Fruit fly (Drosophila melanogaster): ENCODE measurements around the gene CG9173.

Gene CG9173

DNA sequence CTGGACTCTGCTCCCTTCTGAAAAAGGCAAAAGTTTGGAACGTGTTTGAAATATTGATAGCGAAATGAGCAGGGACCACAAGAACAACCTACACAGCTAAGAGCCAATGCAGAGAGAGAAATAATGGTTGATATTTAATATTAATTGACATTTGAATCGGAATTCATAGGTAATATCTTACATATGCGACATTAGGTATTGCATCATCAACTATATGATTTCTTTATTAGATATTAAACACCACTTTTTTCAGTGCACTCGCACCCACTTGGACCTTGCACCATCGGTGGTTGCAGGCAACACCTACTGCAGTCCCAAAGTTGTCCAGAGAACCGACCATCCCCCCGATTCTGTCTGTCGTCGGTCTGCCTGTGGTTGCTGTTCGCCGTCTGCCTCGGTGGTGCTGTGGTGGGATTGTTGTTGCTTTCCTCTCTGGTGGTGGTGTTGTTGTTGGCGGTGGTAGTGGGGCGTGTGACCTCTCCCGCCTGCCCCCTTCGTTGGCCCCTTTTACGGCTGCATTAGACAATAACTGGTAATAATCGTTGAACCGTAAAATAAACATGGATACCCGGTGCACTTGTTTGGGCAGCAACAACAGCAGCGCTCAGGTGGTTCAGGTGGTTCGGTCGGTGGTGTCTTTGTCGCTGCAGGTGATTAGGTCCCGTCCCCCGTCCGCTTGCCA lies 44.3 kb downstream of the CG9173 start:
- TF ChIP-seq Sin3A (optimal IDR thresholded peaks at IDR 0.05) (no peak), insv (optimal IDR thresholded peaks at IDR 0.05) (no peak), h (optimal IDR thresholded peaks at IDR 0.05) (no peak), ttk (optimal IDR thresholded peaks at IDR 0.05) (no peak), psq (optimal IDR thresholded peaks at IDR 0.05) (no peak), Myc (optimal IDR thresholded peaks at IDR 0.05) (no peak)

DNA sequence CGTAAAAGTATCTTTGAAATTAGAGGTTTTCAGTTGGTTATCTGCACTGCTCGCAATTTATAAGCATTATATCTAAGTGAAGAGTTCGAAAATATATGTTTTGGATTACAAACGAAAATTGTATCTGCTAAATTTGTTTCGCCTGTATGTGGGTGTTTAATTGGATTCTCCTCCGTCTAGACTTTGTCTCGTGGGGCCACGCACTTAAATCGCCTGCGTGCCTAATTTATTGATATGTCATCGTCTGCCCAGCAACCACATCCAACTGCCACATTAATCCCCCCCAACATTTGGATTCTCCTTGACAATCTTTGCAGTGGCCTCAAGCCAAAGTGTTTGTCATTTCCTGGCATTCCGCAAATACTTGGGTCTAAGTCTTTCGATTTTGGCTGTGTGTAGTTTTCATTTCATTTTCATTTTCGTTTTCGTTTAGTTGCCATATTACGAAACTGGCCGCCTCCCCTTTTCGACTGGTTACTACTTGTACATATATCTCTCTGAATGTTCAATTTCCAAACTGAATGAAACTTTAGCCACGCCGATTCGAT lies 45.1 kb downstream of the CG9173 start:
- no peak for TF ChIP-seq h (optimal IDR thresholded peaks at IDR 0.05)
- TF ChIP-seq insv (optimal IDR thresholded peaks at IDR 0.05): no peak
- no peak for TF ChIP-seq Myc (optimal IDR thresholded peaks at IDR 0.05)
- TF ChIP-seq psq (optimal IDR thresholded peaks at IDR 0.05): no peak
- TF ChIP-seq Sin3A (optimal IDR thresholded peaks at IDR 0.05): no peak
- no peak for TF ChIP-seq ttk (optimal IDR thresholded peaks at IDR 0.05)

DNA sequence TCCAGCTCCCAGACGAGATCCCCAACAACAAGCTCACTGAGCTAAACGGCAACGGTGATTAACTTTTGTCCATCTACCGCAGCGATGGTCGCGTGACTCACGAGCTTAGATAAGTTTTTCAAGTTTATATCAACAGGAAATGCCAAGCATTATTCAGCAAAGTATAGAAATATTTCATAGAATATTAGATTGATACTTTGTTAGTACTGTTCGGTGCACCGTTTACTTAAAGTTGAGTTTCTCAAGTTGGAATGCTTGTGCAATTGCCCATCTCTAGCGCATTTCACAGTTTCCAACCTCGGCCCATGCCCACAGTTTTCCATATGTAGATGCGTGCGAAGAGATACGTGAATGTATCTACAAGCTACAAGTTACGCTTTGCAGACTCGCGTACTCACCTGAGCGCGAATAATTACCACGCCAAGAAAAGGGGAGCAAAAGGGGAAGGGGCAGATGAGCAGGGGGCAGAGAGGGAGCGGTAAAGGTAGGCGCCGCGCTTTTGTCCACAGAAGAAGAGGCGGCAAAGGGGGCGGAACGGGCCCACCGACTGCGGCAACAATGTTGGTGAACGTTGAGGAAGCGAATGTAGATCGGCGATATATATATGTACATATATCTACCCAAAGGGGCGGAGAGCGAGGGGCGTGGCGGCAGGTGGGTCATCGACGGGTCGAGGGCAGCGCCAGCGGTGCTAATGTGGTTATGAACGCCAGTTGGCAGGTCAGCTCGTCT lies 47.1 kb downstream of the CG9173 start:
- no peak for TF ChIP-seq Myc (optimal IDR thresholded peaks at IDR 0.05)
- TF ChIP-seq ttk (optimal IDR thresholded peaks at IDR 0.05): no peak
- no peak for TF ChIP-seq psq (optimal IDR thresholded peaks at IDR 0.05)
- no peak for TF ChIP-seq Sin3A (optimal IDR thresholded peaks at IDR 0.05)
- TF ChIP-seq h (optimal IDR thresholded peaks at IDR 0.05): no peak
- no peak for TF ChIP-seq insv (optimal IDR thresholded peaks at IDR 0.05)

DNA sequence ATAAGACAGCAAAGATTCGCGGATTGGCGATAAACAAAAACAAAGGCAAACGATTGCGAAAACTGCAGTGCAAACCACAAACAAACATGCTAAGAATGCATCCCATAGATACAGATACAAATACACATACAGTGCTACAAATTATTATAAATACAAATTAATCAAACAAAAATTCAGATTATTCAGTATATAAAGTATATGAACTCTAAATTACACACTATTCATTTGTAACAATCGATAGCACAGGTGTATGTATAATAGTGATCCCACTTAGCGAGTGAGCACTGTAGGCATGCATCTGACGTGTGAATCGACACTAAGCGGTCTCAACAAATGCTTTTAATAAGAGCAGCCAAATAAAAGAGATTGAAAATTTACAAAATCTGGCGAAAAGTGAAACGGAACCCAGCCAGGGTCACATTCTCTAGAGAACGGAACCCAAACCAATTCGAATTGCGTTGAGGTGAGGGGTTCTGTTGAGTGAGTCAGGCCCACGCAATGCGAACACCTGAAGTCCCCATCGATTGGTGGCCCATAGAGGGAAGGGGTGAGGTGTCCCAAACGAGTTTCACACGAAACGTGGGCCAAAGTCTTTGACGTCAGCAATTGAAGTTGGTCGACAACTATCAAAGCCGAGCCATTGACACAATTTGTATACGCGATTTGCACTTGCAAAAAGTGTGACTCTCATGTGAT lies 48.7 kb downstream of the CG9173 start:
- no peak for TF ChIP-seq Sin3A (optimal IDR thresholded peaks at IDR 0.05)
- no peak for TF ChIP-seq insv (optimal IDR thresholded peaks at IDR 0.05)
- TF ChIP-seq psq (optimal IDR thresholded peaks at IDR 0.05): no peak
- TF ChIP-seq h (optimal IDR thresholded peaks at IDR 0.05): no peak
- no peak for TF ChIP-seq Myc (optimal IDR thresholded peaks at IDR 0.05)
- no peak for TF ChIP-seq ttk (optimal IDR thresholded peaks at IDR 0.05)
